Fruit fly (Drosophila melanogaster): ENCODE results near the gene w.

The w gene

dm6 chrX:2744042-2744441 lies 52.2 kb downstream of the w start, which contains the start of gene Syx4 (continued):
- peak; percentile 92 for TF ChIP-seq Hr4 (GFP tag; optimal IDR thresholded peaks at IDR 0.05)
- peak; percentile 87 for TF ChIP-seq Smox (GFP tag; optimal IDR thresholded peaks at IDR 0.05)
- peak; percentile 80 for TF ChIP-seq dsx (GFP tag; optimal IDR thresholded peaks at IDR 0.05; ENCODE audit: poor library complexity, severe bottlenecking)
- peak; percentile 90 for TF ChIP-seq Ets96B (tag; optimal IDR thresholded peaks at IDR 0.05)
- TF ChIP-seq CG6792 (GFP tag; optimal IDR thresholded peaks at IDR 0.05) = peak; percentile 92
- TF ChIP-seq Sox15 (GFP tag; optimal IDR thresholded peaks at IDR 0.05) = peak; percentile 87
- peak; percentile 81 for TF ChIP-seq CG16779 (tag; optimal IDR thresholded peaks at IDR 0.05)
- TF ChIP-seq CG3919 (GFP tag; optimal IDR thresholded peaks at IDR 0.05) = peak; percentile 91
- TF ChIP-seq Gug (GFP tag; IDR thresholded peaks at IDR 0.05) = peak; percentile 93
- peak; percentile 78 for TF ChIP-seq CG6854 (GFP tag; optimal IDR thresholded peaks at IDR 0.05)
- peak; percentile 88 for TF ChIP-seq cyc (GFP tag; optimal IDR thresholded peaks at IDR 0.05)
- TF ChIP-seq OdsH (GFP tag; optimal IDR thresholded peaks at IDR 0.05) = peak; percentile 92
- peak; percentile 81 for TF ChIP-seq Ets21C (GFP tag; optimal IDR thresholded peaks at IDR 0.05)

dm6 chrX:2743601-2744000 lies 52.7 kb downstream of the w start:
- TF ChIP-seq CG3032 (tag; optimal IDR thresholded peaks at IDR 0.05) (no peak), ss (GFP tag; optimal IDR thresholded peaks at IDR 0.05) (no peak), cyc (GFP tag; optimal IDR thresholded peaks at IDR 0.05) (no peak), CG3919 (GFP tag; optimal IDR thresholded peaks at IDR 0.05) (no peak), CG6163 (GFP tag; IDR thresholded peaks at IDR 0.05) (no peak), CG6276 (GFP tag; optimal IDR thresholded peaks at IDR 0.05) (no peak), Hr38 (GFP tag; optimal IDR thresholded peaks at IDR 0.05) (no peak), fd85E (GFP tag; optimal IDR thresholded peaks at IDR 0.05) (no peak), CG1621 (tag; optimal IDR thresholded peaks at IDR 0.05) (no peak), fkh (GFP tag; optimal IDR thresholded peaks at IDR 0.05) (no peak)

dm6 chrX:2743020-2743419 lies 53.2 kb downstream of the w start:
- TF ChIP-seq CG6792 (GFP tag; optimal IDR thresholded peaks at IDR 0.05) (peak; percentile 6), CG7368 (GFP tag; optimal IDR thresholded peaks at IDR 0.05) (no peak), CG31627 (GFP tag; optimal IDR thresholded peaks at IDR 0.05) (peak; percentile 51), spab (GFP tag; optimal IDR thresholded peaks at IDR 0.05) (no peak), dsx (GFP tag; optimal IDR thresholded peaks at IDR 0.05; ENCODE audit: poor library complexity, severe bottlenecking) (no peak), svp (GFP tag) (no peak), CG32006 (GFP tag; optimal IDR thresholded peaks at IDR 0.05) (peak; percentile 48), Smox (GFP tag; optimal IDR thresholded peaks at IDR 0.05) (peak; percentile 5), CG8319 (GFP tag; optimal IDR thresholded peaks at IDR 0.05) (no peak), CG6276 (GFP tag; optimal IDR thresholded peaks at IDR 0.05) (no peak), Hr39 (GFP tag; optimal IDR thresholded peaks at IDR 0.05) (peak; percentile 61), pdm3 (GFP tag; optimal IDR thresholded peaks at IDR 0.05) (peak; percentile 46), CG16779 (tag; optimal IDR thresholded peaks at IDR 0.05) (no peak), fd59A (GFP tag; optimal IDR thresholded peaks at IDR 0.05) (no peak), CG11762 (GFP tag; optimal IDR thresholded peaks at IDR 0.05; ENCODE audit: insufficient read depth) (no peak), Eip93F (GFP tag; optimal IDR thresholded peaks at IDR 0.05) (no peak), acj6 (GFP tag; optimal IDR thresholded peaks at IDR 0.05) (peak; percentile 43), achi (GFP tag; optimal IDR thresholded peaks at IDR 0.05) (peak; percentile 35), CG8119 (GFP tag; IDR thresholded peaks at IDR 0.05) (peak; percentile 23; the same call in 1 of the 3 replicates), Hr38 (GFP tag; optimal IDR thresholded peaks at IDR 0.05) (no peak), cyc (GFP tag; optimal IDR thresholded peaks at IDR 0.05) (peak; percentile 26), Ets21C (GFP tag; optimal IDR thresholded peaks at IDR 0.05) (peak; percentile 23), Met (GFP tag; optimal IDR thresholded peaks at IDR 0.05) (peak; percentile 34), CG6808 (GFP tag; optimal IDR thresholded peaks at IDR 0.05) (no peak), fd85E (GFP tag; optimal IDR thresholded peaks at IDR 0.05) (no peak), lz (GFP tag; optimal IDR thresholded peaks at IDR 0.05) (peak; percentile 45), ss (GFP tag; optimal IDR thresholded peaks at IDR 0.05) (no peak), CG11294 (GFP tag; IDR thresholded peaks at IDR 0.05) (peak; percentile 55), CG3919 (GFP tag; optimal IDR thresholded peaks at IDR 0.05) (peak; percentile 16), Eip78C (GFP tag) (peak; percentile 68), vri (GFP tag; optimal IDR thresholded peaks at IDR 0.05) (peak; percentile 29), CG9139 (GFP tag; optimal IDR thresholded peaks at IDR 0.05) (no peak), topi (GFP tag; optimal IDR thresholded peaks at IDR 0.05) (peak; percentile 31), dac (GFP tag; optimal IDR thresholded peaks at IDR 0.05) (no peak), esn (GFP tag; optimal IDR thresholded peaks at IDR 0.05) (peak; percentile 54), CG6854 (GFP tag; optimal IDR thresholded peaks at IDR 0.05) (no peak), salr (GFP tag; optimal IDR thresholded peaks at IDR 0.05) (no peak), Lpt (GFP tag; optimal IDR thresholded peaks at IDR 0.05) (no peak)

Measured in whole organism, prepupa.